Worm (Caenorhabditis elegans) whole organism, L4 larva: ENCODE data around the gene ZK682.7.

ENCODE experiments used
- ceh-82 ChIP-seq: sonication (generic microtip); optimal IDR thresholded peaks from 2 replicates; lab custom pipeline; 2017; ENCODE audit warnings: missing biosample characterization, missing genetic modification characterization
- duxl-1 ChIP-seq: sonication (generic microtip); optimal IDR thresholded peaks from 2 replicates; lab custom pipeline; 2016; ENCODE audit warnings: mild to moderate bottlenecking, missing genetic modification characterization, moderate library complexity, missing compliant biosample characterization; ENCODE audit not compliant: poor library complexity
- lin-38 ChIP-seq: fragments of 200-800 bp; sonication (Bioruptor generic); IDR thresholded peaks from 2 replicates; pipeline ENCODE4 v1.3.6; 2022; ENCODE audit warnings: missing genetic modification reagents, missing genetic modification characterization, missing compliant biosample characterization
- mdl-1 ChIP-seq, 2 experiments: fragments of 150-350 bp in 1 of 2; sonication (generic microtip) in 1 of 2; optimal IDR thresholded peaks; 2 replicates each; lab custom pipeline; 2014 to 2017; ENCODE audit warnings: missing biosample characterization in 2 of 2, missing genetic modification characterization in 2 of 2
- saeg-2 ChIP-seq: fragments of 200-800 bp; sonication (Bioruptor generic); IDR thresholded peaks from 2 replicates; pipeline ENCODE4 v1.3.6; 2022; ENCODE audit warnings: missing genetic modification reagents, missing genetic modification characterization, missing compliant biosample characterization

DNA sequence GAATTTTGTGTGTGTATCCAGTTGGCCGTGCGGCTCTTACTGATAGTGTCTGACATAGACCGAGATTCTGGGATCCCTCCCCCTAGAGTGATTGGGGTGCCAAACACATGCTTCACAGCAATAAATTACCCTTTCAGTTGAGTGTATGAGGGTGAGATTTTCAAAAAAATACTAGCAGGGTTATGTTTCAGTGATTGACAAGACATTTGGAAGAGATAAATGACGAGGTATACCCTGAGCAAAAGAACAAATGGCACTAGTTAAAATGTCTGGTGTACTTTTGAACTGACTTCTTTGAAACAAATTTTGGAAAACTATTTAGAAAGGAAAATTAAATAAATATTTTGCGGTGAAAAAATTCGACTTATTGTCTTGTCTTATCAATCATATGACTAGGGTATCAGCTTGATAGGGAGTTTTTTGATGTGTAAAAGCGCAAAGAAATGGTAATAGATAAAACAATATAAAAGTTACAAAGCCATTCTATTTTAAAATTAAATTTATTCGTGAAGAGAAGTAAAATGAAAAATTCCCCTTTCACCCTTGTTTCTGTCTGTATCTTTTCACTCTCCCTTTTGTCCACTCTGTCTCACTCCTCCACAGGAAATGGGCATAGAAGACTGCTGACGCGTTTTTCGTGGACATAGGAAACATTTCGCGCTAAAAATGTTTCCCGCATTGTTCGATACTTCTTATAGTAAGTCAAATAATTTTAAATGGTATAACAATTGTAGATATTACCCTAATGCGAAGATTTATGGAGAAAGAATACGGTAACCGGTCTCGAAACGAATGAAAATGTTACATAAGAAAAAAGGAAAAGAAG lies 48.6 kb downstream of the ZK682.7 start, which contains the start of gene glo-4:
- peak; percentile 15 for TF ChIP-seq duxl-1
- no peak for TF ChIP-seq lin-38 (GFP tag; lab: Robert Waterston, UW)
- no peak for TF ChIP-seq ceh-82 (tag; lab: Kevin White, UChicago)
- TF ChIP-seq saeg-2 = no peak
- TF ChIP-seq mdl-1 (tag; optimal IDR thresholded peaks at IDR 0.05; lab: Kevin White, UChicago) = no peak
